Worm (Caenorhabditis elegans) whole organism, L3 larva: ENCODE results near the gene C02F5.2.
A peak's percentile ranks its signal among the peaks of the same experiment; 100 is the strongest.

ENCODE experiments used
- R02D3.7 ChIP-seq: fragments of 150-350 bp; optimal IDR thresholded peaks from 2 replicates; lab custom pipeline; 2014; ENCODE audit warnings: missing biosample characterization, missing genetic modification characterization
- ceh-16 ChIP-seq: sonication (generic microtip); optimal IDR thresholded peaks from 2 replicates; lab custom pipeline; 2017; ENCODE audit warnings: missing biosample characterization, missing genetic modification characterization
- ceh-9 ChIP-seq: sonication (generic microtip); optimal IDR thresholded peaks from 2 replicates; lab custom pipeline; 2018; ENCODE audit warnings: missing biosample characterization, missing genetic modification characterization
- elt-2 ChIP-seq: sonication (generic microtip); optimal IDR thresholded peaks from 2 replicates; lab custom pipeline; 2016; ENCODE audit warnings: missing genetic modification reagents, mild to moderate bottlenecking, missing genetic modification characterization, missing compliant biosample characterization
- eor-1 ChIP-seq, 2 experiments: fragments of 150-350 bp; optimal IDR thresholded peaks; 2 replicates each; lab custom pipeline; 2014 to 2018; ENCODE audit warnings: missing biosample characterization in 2 of 2, missing genetic modification characterization in 2 of 2
- hmg-11 ChIP-seq: sonication (generic microtip); optimal IDR thresholded peaks from 2 replicates; lab custom pipeline; 2016; ENCODE audit warnings: missing genetic modification characterization, missing compliant biosample characterization
- jun-1 ChIP-seq: fragments of 150-350 bp; optimal IDR thresholded peaks from 2 replicates; lab custom pipeline; 2014; ENCODE audit warnings: missing biosample characterization, missing genetic modification reagents, missing genetic modification characterization
- lin-15B ChIP-seq: fragments of 150-350 bp; optimal IDR thresholded peaks from 2 replicates; lab custom pipeline; 2014; ENCODE audit warnings: missing biosample characterization, missing genetic modification characterization
- nhr-28 ChIP-seq: fragments of 150-350 bp; optimal IDR thresholded peaks from 2 replicates; lab custom pipeline; 2014; ENCODE audit warnings: missing biosample characterization, missing genetic modification characterization
- pha-4 ChIP-seq: fragments of 150-350 bp; optimal IDR thresholded peaks from 2 replicates; lab custom pipeline; 2014; ENCODE audit warnings: missing biosample characterization, missing genetic modification reagents, missing genetic modification characterization
- pqm-1 ChIP-seq: fragments of 150-350 bp; optimal IDR thresholded peaks from 2 replicates; lab custom pipeline; 2017; ENCODE audit warnings: missing biosample characterization, missing genetic modification characterization, inconsistent platforms
- skn-1 ChIP-seq: fragments of 150-350 bp; optimal IDR thresholded peaks from 2 replicates; lab custom pipeline; 2014; ENCODE audit warnings: missing biosample characterization, missing genetic modification characterization
- snpc-4 ChIP-seq: fragments of 150-350 bp; optimal IDR thresholded peaks from 2 replicates; lab custom pipeline; 2014; ENCODE audit warnings: missing biosample characterization, missing genetic modification characterization
- unc-62 ChIP-seq: fragments of 150-350 bp; sonication (generic microtip); optimal IDR thresholded peaks from 4 replicates; lab custom pipeline; 2014; ENCODE audit warnings: missing biosample characterization, missing genetic modification reagents, missing genetic modification characterization
- ztf-11 ChIP-seq: fragments of 150-350 bp; optimal IDR thresholded peaks from 2 replicates; lab custom pipeline; 2014; ENCODE audit warnings: missing biosample characterization, missing genetic modification characterization

C02F5.2 gene

DNA sequence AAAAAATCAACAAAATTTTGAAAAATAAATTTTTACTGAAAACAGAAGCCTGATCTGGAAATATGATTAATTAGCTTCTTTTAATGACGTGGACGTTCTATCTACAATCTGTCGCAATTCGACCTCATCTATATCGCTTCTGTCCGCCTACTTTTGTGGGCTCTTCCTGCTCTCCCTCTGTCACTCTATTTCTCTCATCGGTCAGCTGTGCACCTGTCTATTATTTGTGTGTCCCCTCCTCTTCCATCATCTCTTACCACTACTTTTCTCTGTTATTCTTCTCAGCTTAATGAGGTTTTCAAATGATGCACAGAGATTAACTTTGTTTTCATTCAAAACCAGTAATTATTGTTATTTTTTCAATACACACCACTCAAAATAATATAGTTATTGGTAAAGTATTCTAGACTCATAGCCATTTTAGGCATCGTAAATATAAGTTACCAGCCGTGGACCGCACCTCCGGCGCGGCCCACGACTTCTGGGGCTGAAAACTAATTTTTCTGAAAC is 49.7 kb downstream of the C02F5.2 start:
- TF ChIP-seq unc-62 (GFP tag; lab: Kevin White, UChicago) = no peak
- no peak for TF ChIP-seq ztf-11
- no peak for TF ChIP-seq ceh-16 (tag; lab: Kevin White, UChicago)

DNA sequence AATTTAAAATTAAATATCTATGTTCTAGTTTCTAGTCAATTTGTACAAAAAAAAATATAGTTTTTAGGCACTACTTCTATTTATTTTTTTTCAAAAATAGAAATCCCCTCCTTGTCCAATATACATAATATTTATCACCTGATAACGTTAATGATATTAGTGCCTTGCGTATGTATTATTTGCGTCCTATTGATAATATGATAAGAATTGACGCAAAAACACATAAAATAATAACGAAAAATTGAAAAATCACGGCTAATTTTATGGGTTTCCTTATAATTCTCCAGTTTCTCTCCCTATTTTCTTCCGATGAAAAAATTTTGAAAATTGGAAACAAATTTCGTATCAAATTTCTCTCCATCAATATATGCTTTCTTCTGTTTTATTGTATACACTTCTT is 50.3 kb downstream of the C02F5.2 start:
- TF ChIP-seq unc-62 (GFP tag; lab: Kevin White, UChicago) (no peak), nhr-28 (tag; lab: Kevin White, UChicago) (no peak), skn-1 (tag; lab: Kevin White, UChicago) (no peak), ceh-9 (no peak), R02D3.7 (tag; lab: Kevin White, UChicago) (no peak), hmg-11 (no peak), pqm-1 (peak; percentile 14), eor-1 (tag; optimal IDR thresholded peaks at IDR 0.05; lab: Kevin White, UChicago) (no peak), lin-15B (tag; lab: Kevin White, UChicago) (no peak), pha-4 (tag; lab: Kevin White, UChicago) (peak; percentile 43), jun-1 (tag; lab: Kevin White, UChicago) (no peak), elt-2 (peak; percentile 76), snpc-4 (tag; lab: Kevin White, UChicago) (no peak)
